Worm (Caenorhabditis elegans) whole organism, young adult: ENCODE data around the gene F54E7.9.

ENCODE experiments used
- F55B11.4 ChIP-seq: sonication (generic microtip); optimal IDR thresholded peaks from 2 replicates; lab custom pipeline; 2016; ENCODE audit warnings: missing compliant biosample characterization, missing genetic modification characterization, borderline replicate concordance; ENCODE audit not compliant: insufficient read depth
- unc-62 ChIP-seq: fragments of 150-350 bp; optimal IDR thresholded peaks from 2 replicates; lab custom pipeline; 2014; ENCODE audit warnings: missing biosample characterization, missing genetic modification reagents, missing genetic modification characterization

- no peak for TF ChIP-seq unc-62 (GFP tag; lab: Kevin White, UChicago)
- no peak for TF ChIP-seq F55B11.4
Measured at ce11 chrIII:5714230-5714983, 36.7 kb upstream of the F54E7.9 start, which contains the start of gene arf-1.
